Worm (Caenorhabditis elegans) whole organism, mixed stage, embryonic: ENCODE data around the gene ckb-1.

Experiments used
- ceh-39 ChIP-seq: fragments of 150-350 bp; optimal IDR thresholded peaks from 2 replicates; lab custom pipeline; 2014; ENCODE audit warnings: missing biosample characterization, missing genetic modification characterization
- elt-1 ChIP-seq: sonication (generic microtip); optimal IDR thresholded peaks from 2 replicates; lab custom pipeline; 2017; ENCODE audit warnings: missing genetic modification characterization, mild to moderate bottlenecking, missing compliant biosample characterization, antibody characterized with exemption, moderate library complexity, borderline replicate concordance; ENCODE audit not compliant: insufficient read depth
- elt-3 ChIP-seq: fragments of 150-350 bp; optimal IDR thresholded peaks from 2 replicates; lab custom pipeline; 2014; ENCODE audit warnings: missing biosample characterization, missing genetic modification characterization
- ham-2 ChIP-seq: fragments of 200-800 bp; sonication (Bioruptor generic); optimal IDR thresholded peaks from 2 replicates; lab custom pipeline; 2018; ENCODE audit warnings: mild to moderate bottlenecking, missing genetic modification characterization, missing compliant biosample characterization
- lin-13 ChIP-seq: fragments of 150-350 bp; optimal IDR thresholded peaks from 2 replicates; lab custom pipeline; 2014; ENCODE audit warnings: missing biosample characterization, missing genetic modification characterization
- nhr-12 ChIP-seq: fragments of 150-350 bp; optimal IDR thresholded peaks from 2 replicates; lab custom pipeline; 2014; ENCODE audit warnings: missing biosample characterization, missing genetic modification characterization
- nhr-76 ChIP-seq: sonication (generic microtip); optimal IDR thresholded peaks from 2 replicates; lab custom pipeline; 2017; ENCODE audit warnings: missing biosample characterization, missing genetic modification characterization
- pha-4 ChIP-seq: fragments of 150-350 bp; optimal IDR thresholded peaks from 2 replicates; lab custom pipeline; 2018; ENCODE audit warnings: missing biosample characterization, missing genetic modification reagents, missing genetic modification characterization
- sptf-1 ChIP-seq: sonication (generic microtip); optimal IDR thresholded peaks from 2 replicates; lab custom pipeline; 2017; ENCODE audit warnings: mild to moderate bottlenecking, missing genetic modification characterization, moderate library complexity, missing compliant biosample characterization
- tbx-8 ChIP-seq: fragments of 200-800 bp; sonication (Bioruptor generic); optimal IDR thresholded peaks from 2 replicates; lab custom pipeline; 2018; ENCODE audit warnings: mild to moderate bottlenecking, missing genetic modification characterization, moderate library complexity, missing compliant biosample characterization
- unc-39 ChIP-seq: fragments of 150-350 bp; optimal IDR thresholded peaks from 2 replicates; lab custom pipeline; 2014; ENCODE audit warnings: missing biosample characterization, missing genetic modification characterization
- unc-62 ChIP-seq: fragments of 150-350 bp; optimal IDR thresholded peaks from 2 replicates; lab custom pipeline; 2014; ENCODE audit warnings: missing biosample characterization, missing genetic modification reagents, missing genetic modification characterization
- zip-8 ChIP-seq: fragments of 150-350 bp; optimal IDR thresholded peaks from 2 replicates; lab custom pipeline; 2014; ENCODE audit warnings: missing biosample characterization, missing genetic modification characterization
- ztf-11 ChIP-seq: fragments of 150-350 bp; optimal IDR thresholded peaks from 2 replicates; lab custom pipeline; 2014; ENCODE audit warnings: missing biosample characterization, missing genetic modification characterization

DNA sequence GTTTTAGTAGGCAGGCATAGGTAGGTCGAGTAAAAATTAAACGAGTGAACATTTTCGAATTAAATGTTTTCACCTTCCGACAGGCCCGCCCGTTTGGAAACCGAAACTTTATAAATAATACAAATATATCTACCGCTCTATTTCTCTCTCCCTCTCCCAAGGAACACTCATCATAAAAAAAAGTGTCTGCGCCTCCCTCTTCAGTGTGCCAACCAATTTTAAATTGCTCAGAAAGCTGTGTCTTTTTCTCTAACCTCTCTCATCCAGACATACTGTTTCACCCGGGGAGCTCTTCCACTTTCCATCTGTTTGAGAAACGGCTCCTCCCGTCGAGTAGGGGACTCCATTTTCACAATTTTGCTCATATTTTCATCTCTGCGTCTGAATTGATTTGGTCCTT, 42.0 kb upstream of the ckb-1 start:
- TF ChIP-seq unc-39 (tag; lab: Kevin White, UChicago) (no peak), lin-13 (no peak), pha-4 (tag; lab: Kevin White, UChicago) (no peak), tbx-8 (GFP tag; lab: Kevin White, UChicago) (no peak), ztf-11 (tag; lab: Kevin White, UChicago) (no peak), elt-3 (tag; lab: Kevin White, UChicago) (no peak), elt-1 (tag; lab: Kevin White, UChicago) (no peak), unc-62 (no peak), zip-8 (tag; lab: Kevin White, UChicago) (no peak), ceh-39 (tag; lab: Kevin White, UChicago) (no peak), nhr-12 (no peak), sptf-1 (tag; lab: Kevin White, UChicago) (no peak), ham-2 (no peak), nhr-76 (no peak)
